Worm (Caenorhabditis elegans): ENCODE results near the gene srbc-2.

srbc-2 gene

DNA sequence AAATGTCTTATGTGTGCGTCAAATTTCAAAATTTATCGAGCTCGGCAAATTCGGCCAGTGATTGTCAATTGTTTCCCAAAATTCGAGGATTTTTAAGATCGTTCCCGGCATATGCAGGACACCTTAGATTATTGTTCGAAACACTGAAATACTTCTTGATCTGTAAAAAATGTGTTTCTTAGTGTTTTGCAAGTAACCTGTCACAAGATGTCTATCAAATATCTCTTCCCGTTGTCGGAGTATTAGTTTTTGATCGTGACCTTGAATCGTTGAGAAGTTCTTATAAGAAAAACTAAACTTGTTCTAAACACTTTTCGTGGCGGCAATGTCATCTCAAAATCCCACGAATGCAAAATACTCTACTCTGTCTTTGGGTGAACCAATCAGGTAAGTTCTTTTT lies 14.4 kb downstream of the srbc-2 start, which contains the start of gene C04E12.4:
TSS of gene C04E12.4 (plus strand) at position 301 of the 400 bp plus-strand sequence.
- no peak for TF ChIP-seq unc-62 (GFP tag; optimal IDR thresholded peaks at IDR 0.05)

DNA sequence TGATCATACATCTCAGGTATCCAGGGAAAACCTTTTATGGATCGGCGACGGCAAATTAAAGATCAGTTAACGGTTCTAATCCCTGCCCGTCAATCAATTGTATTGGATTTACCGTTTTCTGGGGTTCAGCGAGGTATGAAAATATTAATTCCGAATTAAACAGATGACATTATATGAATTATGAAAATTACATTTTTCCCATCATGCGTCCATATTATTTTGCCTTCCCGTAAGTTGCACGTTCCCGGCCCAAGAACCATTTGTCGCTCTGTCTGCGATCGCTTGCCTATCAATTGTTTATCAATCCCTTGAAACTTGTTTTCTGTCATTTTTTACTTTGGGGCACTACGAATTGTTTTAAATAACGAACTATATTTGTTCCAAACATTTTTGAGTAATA lies 15.2 kb downstream of the srbc-2 start:
- TF ChIP-seq unc-62 (GFP tag; optimal IDR thresholded peaks at IDR 0.05) = no peak

DNA sequence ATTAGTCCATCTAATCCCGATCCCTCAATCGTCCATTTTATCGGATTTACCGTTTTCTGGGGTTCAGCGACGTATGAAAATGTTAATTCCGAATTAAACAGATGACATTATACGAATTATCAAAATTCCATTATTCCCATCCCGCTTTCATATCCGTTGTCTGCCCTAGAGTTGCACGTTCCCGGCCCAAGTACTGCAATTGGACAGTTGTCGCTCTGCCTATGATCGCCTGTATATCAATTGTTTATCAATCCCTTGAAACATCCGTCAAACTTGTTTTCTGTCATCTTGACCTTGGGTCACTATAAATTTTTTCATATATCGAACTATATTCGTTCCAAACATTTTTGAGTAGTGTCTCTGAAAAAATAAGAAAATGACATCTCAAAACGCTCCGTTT lies 18.6 kb downstream of the srbc-2 start, which contains the start of gene C04E12.5:
TSS of gene C04E12.5 (plus strand) at position 301 of the 400 bp plus-strand sequence.
- no peak for TF ChIP-seq unc-62 (GFP tag; optimal IDR thresholded peaks at IDR 0.05)

DNA sequence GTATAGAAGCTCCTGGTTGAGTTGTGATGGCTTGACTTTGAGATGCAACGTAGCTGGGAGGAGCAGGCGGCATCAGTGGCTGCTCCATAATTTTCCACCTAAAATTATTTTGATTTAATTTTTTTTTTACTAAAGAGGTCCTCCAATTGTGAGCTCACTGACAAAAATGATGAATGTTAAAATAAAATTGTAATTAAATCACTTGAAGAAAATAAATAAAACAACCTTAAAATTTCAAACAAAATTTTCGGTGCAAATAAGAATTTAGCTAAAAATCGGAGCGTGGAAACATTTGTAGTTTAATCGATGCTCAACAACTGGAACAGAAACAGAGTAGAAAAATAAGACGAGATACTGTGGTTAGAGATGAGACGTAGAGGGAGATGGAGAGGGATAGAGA lies 19.8 kb downstream of the srbc-2 start, which contains the start of gene scrm-3:
TSS of gene scrm-3 (minus strand) at position 101 of the 400 bp plus-strand sequence.
- no peak for TF ChIP-seq unc-62 (GFP tag; optimal IDR thresholded peaks at IDR 0.05)

DNA sequence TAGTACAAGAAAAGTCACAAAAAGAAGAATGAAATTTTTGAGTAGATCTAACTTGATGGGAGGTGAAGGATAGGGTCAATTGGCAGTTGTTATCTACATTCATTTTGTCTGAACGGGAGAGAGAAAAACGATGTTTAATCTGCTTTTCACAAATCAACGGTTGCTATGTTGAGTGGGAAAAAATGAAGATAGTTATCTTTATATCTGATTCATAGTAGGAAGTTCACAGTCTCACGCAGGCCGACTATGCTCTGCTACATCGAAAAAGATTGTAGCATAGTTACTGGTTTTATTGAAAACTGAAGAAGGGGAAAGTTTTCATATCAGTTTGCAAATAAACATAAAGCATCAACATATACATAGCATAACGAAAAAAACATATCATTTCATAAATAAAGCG lies 21.3 kb downstream of the srbc-2 start:
- no peak for TF ChIP-seq unc-62 (GFP tag; optimal IDR thresholded peaks at IDR 0.05)

DNA sequence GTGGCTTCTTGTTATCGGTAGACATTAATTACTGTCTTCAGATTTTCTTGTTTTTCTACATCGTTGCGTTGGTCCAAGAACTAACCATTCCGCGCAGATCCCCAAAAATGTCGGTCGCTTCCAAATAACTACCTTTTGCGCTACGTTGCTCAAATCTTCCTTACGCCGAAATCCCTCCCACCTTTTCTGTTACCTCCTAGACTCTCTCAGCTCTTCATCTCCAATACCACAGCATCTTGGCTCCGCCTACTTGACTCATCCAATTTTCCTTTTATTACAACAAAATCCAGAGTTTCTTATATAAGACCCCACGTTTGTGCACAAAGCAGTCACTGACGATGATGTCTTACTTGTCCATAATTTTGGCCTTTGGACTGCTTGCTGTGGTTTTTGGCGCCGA lies 23.9 kb downstream of the srbc-2 start, which contains the start of gene C17B7.12:
TSS of gene C17B7.12 (plus strand) at position 301 of the 400 bp plus-strand sequence.
- TF ChIP-seq unc-62 (GFP tag; optimal IDR thresholded peaks at IDR 0.05) = no peak

DNA sequence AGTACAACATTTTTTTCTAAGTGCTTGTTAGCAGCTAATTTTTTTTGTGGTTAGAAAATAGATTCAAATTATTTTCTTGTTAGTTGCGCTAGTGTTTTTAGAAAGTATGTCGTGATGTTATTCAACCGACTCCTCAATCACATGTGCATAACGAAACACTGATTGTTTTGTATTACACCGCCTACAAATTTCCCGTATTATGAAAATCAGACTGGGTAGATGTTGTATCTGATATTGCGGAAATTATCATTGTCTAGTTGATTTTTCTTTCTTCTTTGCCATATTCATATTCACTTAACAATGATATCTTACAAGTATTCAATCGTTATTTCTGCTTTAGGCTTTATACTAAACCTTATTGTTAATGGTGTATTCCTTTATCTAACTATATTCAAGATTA lies 25.6 kb downstream of the srbc-2 start, which contains the start of gene str-63:
TSS of gene str-63 (plus strand) at position 301 of the 400 bp plus-strand sequence.
- no peak for TF ChIP-seq unc-62 (GFP tag; optimal IDR thresholded peaks at IDR 0.05)

DNA sequence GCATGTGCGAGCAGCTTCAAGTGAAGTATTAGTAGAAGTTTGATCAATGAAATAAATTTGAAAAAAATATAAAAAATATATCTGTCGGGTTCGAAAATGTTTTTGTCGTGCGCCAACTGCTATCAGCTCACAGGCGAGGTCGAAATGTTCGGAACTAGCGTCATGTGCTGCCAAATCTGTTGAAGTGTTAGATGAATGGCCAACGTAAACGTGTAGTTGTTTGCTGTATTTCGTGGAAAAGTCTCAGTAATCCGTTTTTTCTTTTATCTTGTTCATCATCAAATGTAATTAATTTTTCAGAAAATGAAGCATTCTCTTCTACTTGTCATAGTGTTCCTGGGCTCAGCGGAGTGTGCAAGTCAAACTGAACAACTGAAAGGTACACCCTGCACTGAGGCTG lies 27.0 kb downstream of the srbc-2 start, which contains the start of gene C17B7.15:
TSS of gene C17B7.15 (plus strand) at position 301 of the 400 bp plus-strand sequence.
- TF ChIP-seq unc-62 (GFP tag; optimal IDR thresholded peaks at IDR 0.05) = no peak

DNA sequence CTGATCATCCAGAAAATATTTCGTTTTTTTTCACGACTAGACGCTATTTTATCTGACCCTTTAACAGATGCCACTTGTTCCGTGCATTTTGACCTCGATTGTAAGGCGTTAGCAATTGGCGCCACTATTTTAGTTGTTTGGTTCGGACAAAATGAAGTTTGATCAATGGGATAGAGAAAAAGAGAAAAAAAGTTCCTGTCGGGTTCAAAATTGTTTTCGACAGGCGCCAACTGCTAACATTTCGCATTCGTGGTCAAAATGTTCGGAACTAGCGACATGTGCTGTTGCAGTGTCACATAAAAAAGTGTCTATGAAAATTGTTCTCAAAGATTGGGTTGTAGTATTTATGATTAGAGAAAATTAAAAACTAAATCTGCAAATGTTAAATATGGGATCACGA lies 29.4 kb downstream of the srbc-2 start:
- no peak for TF ChIP-seq unc-62 (GFP tag; optimal IDR thresholded peaks at IDR 0.05)

DNA sequence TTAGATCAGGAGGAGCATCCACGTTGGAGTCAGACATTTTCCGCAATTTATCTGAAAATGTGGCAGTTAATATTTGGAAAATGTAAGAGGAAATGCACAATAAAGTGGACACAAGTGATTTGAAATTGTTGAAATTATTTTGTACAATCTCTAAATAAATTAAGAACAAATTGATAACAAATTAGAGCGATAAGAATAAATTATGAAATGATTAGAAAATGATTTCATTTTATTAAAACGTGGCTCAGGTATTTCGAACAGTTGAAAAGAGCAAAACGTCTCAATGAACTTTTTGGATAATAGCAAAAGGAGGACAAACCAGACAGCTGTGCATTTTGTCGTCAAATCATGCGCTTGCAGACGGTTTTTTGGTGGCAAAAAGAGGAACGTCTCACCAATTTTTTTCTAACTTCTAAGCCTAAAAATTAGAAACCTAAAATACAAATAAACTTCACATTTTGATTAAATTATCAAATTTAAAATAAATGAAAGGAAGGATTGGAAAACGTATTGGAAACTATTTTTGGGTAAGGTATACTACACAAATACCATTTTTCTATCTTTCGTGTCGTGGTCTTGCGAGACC lies 30.3 kb downstream of the srbc-2 start, which contains the start of gene fbxa-65:
TSS of gene fbxa-65 (minus strand) at position 51 of the 586 bp plus-strand sequence.
- no peak for TF ChIP-seq unc-62 (GFP tag; optimal IDR thresholded peaks at IDR 0.05)

DNA sequence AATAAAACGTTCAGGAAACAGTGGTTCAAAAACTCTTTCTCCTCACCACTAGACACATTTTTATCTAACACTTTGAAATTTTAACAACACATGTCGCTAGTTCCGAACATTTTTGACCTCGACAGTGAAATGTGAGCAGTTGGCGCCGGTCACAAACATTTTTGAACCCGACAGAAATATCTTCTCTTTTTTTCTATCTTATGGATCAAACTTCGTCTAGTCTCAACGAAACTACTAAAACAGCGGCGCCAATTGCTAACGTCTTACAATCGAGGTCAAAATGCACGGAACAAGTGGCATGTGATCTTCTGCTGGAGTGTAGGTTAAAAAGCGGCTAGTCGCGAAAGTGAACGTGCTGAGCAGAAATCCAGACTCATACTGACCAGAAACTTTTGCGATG lies 32.9 kb downstream of the srbc-2 start:
- TF ChIP-seq unc-62 (GFP tag; optimal IDR thresholded peaks at IDR 0.05) = no peak

DNA sequence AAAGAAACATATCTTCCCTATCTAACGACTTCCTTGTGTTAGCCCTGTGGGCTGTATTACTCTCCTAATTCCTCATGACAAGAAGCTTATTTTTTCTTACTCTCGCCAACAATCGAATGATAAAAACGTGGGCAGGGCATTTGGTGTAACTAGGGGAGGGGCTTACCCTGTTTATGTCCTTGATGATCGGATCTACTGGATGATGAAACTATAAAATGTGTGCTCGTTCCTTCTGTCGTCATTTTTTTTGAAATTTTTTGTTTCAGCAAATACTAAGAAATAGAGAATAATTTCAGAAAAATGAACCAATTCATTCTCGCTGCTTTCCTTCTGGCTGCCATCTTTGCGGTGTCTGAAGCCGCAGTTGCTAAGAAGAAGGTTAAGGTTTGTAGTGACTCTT lies 34.4 kb downstream of the srbc-2 start, which contains the start of gene C17B7.3:
TSS of gene C17B7.3 (plus strand) at position 301 of the 400 bp plus-strand sequence.
- no peak for TF ChIP-seq unc-62 (GFP tag; optimal IDR thresholded peaks at IDR 0.05)

DNA sequence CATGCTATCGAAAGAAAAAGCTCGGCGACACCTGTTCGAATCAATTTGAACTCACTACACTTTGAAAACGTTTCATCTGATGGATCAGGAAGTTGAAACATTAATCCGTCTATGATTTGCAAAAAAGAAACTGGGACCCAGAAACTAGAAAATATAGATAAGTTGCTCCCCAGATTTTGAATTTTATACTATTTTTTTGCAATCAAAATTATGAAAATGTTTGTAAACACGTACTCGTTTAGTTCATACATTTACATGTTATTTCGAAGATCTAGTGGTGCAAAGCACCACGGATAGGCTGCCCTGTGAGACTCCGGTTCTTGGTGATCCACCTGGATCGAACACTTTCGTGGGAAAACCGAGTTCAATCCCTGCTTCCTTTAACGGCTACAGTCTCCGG lies 35.0 kb downstream of the srbc-2 start, which contains the start of gene C17B7.10:
TSS of gene C17B7.10 (minus strand) at position 101 of the 400 bp plus-strand sequence.
- no peak for TF ChIP-seq unc-62 (GFP tag; optimal IDR thresholded peaks at IDR 0.05)

DNA sequence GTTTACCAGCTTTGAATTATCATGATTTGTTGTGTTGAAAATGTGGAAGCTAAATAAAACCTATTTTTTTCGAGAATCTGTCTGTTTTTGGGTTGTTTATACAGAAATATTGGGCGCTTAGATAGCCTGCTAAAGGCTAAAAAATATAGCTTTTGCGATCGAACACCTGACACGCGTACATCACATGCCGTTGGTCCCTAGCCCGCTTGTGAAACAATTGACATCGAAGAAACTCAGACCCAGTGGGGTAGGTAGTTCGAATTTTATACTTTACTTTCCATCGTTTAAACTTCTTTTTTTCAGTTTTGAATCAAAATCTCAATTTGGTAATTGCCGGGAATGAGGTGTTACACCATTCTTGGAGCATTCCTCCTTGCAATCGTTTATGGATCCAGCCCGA lies 37.9 kb downstream of the srbc-2 start, which contains the start of gene C17B7.4:
TSS of gene C17B7.4 (plus strand) at position 301 of the 400 bp plus-strand sequence.
- no peak for TF ChIP-seq unc-62 (GFP tag; optimal IDR thresholded peaks at IDR 0.05)

DNA sequence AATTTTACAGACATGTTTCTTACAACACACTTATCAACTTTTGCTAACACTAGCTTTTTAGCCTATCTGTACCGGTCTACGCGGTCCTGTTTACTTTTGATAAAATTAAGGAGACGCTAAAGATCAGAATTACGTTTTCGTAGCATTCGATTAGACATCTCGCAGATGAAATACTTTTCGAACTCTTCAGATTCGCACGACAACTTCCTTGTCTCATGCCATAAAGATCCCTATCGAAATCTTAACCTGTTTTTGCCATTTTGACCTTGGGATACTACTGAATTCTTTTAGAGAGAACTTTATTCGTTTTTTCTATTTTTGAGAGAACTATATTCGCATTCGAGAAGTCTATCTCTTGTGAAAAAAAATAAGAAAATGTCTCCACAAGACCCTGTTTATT lies 43.5 kb downstream of the srbc-2 start, which contains the start of gene C17B7.5:
TSS of gene C17B7.5 (plus strand) at position 301 of the 400 bp plus-strand sequence.
- no peak for TF ChIP-seq unc-62 (GFP tag; optimal IDR thresholded peaks at IDR 0.05)

DNA sequence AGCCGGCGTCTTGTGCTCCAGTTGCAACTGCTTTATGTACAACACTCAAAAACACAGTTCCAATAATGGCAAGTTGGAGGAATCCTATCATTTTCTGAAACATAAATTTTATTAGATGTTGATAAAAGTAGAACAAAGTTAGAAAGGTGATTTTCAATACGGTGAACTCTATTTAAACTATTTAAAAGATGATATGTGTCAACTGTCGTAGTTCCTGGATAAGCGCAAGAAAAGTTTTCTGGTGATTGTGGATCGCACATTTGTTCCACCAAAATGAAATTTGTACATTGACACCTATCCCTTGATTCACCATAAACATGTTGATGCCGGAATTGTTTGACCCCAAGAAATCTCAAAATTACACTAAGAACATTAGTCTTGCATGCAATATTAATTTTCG lies 44.9 kb downstream of the srbc-2 start, which contains the start of gene C17B7.9:
TSS of gene C17B7.9 (minus strand) at position 101 of the 400 bp plus-strand sequence.
- TF ChIP-seq unc-62 (GFP tag; optimal IDR thresholded peaks at IDR 0.05) = no peak

Data from whole organism, dauer.